Fruit fly (Drosophila melanogaster) whole organism, embryonic: Measurements from ENCODE around the gene CG42671.

Experiments used
- CG10274 ChIP-seq: fragments of 200-800 bp; sonication (Bioruptor generic); optimal IDR thresholded peaks from 3 replicates; lab custom pipeline; 2017; ENCODE audit warnings: missing biosample characterization, mild to moderate bottlenecking, missing genetic modification characterization
- CG10654 ChIP-seq: fragments of 200-800 bp; sonication (Bioruptor generic); optimal IDR thresholded peaks from 2 replicates; lab custom pipeline; 2016; ENCODE audit warnings: missing biosample characterization, missing genetic modification characterization
- CG1233 ChIP-seq: fragments of 200-800 bp; sonication (Bioruptor generic); optimal IDR thresholded peaks from 4 replicates; lab custom pipeline; 2018; ENCODE audit warnings: missing biosample characterization, mild to moderate bottlenecking, missing genetic modification characterization
- CG14014 ChIP-seq: fragments of 200-800 bp; sonication (Bioruptor generic); IDR thresholded peaks from 2 replicates; pipeline ENCODE4 v1.3.6; 2022; ENCODE audit warnings: missing biosample characterization, missing genetic modification characterization
- CG14667 ChIP-seq: fragments of 200-800 bp; sonication (Bioruptor generic); IDR thresholded peaks from 2 replicates; pipeline ENCODE4 v1.3.6; 2022; ENCODE audit warnings: missing biosample characterization, missing genetic modification characterization
- CG17568 ChIP-seq: fragments of 200-800 bp; sonication (Bioruptor generic); optimal IDR thresholded peaks from 2 replicates; lab custom pipeline; 2018; ENCODE audit warnings: missing biosample characterization, mild to moderate bottlenecking, missing genetic modification characterization, moderate library complexity
- CG3847 ChIP-seq: fragments of 200-800 bp; sonication (Bioruptor generic); IDR thresholded peaks from 2 replicates; pipeline ENCODE4 v1.3.6; 2022; ENCODE audit warnings: missing biosample characterization, missing genetic modification characterization
- CG4360 ChIP-seq: fragments of 200-800 bp; sonication (Bioruptor generic); IDR thresholded peaks from 2 replicates; pipeline ENCODE4 v1.3.6; 2022; ENCODE audit warnings: missing biosample characterization, missing genetic modification characterization
- CG43689 ChIP-seq: fragments of 200-800 bp; sonication (Bioruptor generic); IDR thresholded peaks from 2 replicates; pipeline ENCODE4 v1.3.6; 2022; ENCODE audit warnings: missing biosample characterization, missing genetic modification characterization
- CG4424 ChIP-seq: fragments of 200-800 bp; sonication (Bioruptor generic); optimal IDR thresholded peaks from 3 replicates; lab custom pipeline; 2016; ENCODE audit warnings: missing biosample characterization, missing genetic modification characterization
- CG4730 ChIP-seq: fragments of 200-800 bp; sonication (Bioruptor generic); IDR thresholded peaks from 2 replicates; pipeline ENCODE4 v1.3.6; 2022; ENCODE audit warnings: missing biosample characterization, missing genetic modification characterization
- CG6272 ChIP-seq: fragments of 200-800 bp; sonication (Bioruptor generic); IDR thresholded peaks from 2 replicates; pipeline ENCODE4 v1.3.6; 2022; ENCODE audit warnings: missing biosample characterization, missing genetic modification characterization
- CkIIα-i1 ChIP-seq: fragments of 200-800 bp; sonication (Bioruptor generic); IDR thresholded peaks from 2 replicates; pipeline ENCODE4 v1.3.6; 2022; ENCODE audit warnings: missing biosample characterization, missing genetic modification characterization
- Dek ChIP-seq: fragments of 200-800 bp; sonication (Bioruptor generic); optimal IDR thresholded peaks from 3 replicates; lab custom pipeline; 2019; ENCODE audit warnings: missing biosample characterization, mild to moderate bottlenecking, missing genetic modification characterization, moderate library complexity
- Dfd ChIP-seq, 2 experiments: fragments of >200 bp; optimal IDR thresholded peaks; 2 replicates each; lab custom pipeline; 2017; ENCODE audit warnings: missing biosample characterization in 2 of 2, missing genetic modification characterization in 2 of 2
- Elba2 ChIP-seq: fragments of 200-800 bp; sonication (Bioruptor generic); optimal IDR thresholded peaks from 3 replicates; lab custom pipeline; 2016; ENCODE audit warnings: missing biosample characterization, missing genetic modification characterization
- GATAe ChIP-seq: fragments of 200-800 bp; sonication (Bioruptor generic); conservative IDR thresholded peaks from 2 replicates; pipeline ENCODE4 v1.3.6; 2022; ENCODE audit warnings: missing biosample characterization, missing genetic modification characterization
- HLH54F ChIP-seq: fragments of 200-800 bp; sonication (Bioruptor generic); optimal IDR thresholded peaks from 3 replicates; lab custom pipeline; 2016; ENCODE audit warnings: missing biosample characterization, missing genetic modification characterization
- Hmx ChIP-seq: fragments of 200-800 bp; sonication (Bioruptor generic); optimal IDR thresholded peaks from 2 replicates; lab custom pipeline; 2016; ENCODE audit warnings: missing biosample characterization, missing genetic modification characterization
- NC2β ChIP-seq: fragments of 200-800 bp; sonication (Bioruptor generic); optimal IDR thresholded peaks from 2 replicates; lab custom pipeline; 2016; ENCODE audit warnings: missing biosample characterization, missing genetic modification characterization
- Optix ChIP-seq: fragments of 200-800 bp; sonication (Bioruptor generic); IDR thresholded peaks from 3 replicates; pipeline ENCODE4 v1.3.6; 2022; ENCODE audit warnings: missing biosample characterization, missing genetic modification characterization
- Pdp1 ChIP-seq, 2 experiments: fragments of 200-800 bp; sonication (Bioruptor generic); optimal IDR thresholded peaks; 3 replicates each; lab custom pipeline; 2016; ENCODE audit warnings: missing biosample characterization in 2 of 2, missing genetic modification characterization in 2 of 2, mild to moderate bottlenecking in 1 of 2, moderate library complexity in 1 of 2
- Poxn ChIP-seq: fragments of 200-800 bp; sonication (Bioruptor generic); IDR thresholded peaks from 2 replicates; pipeline ENCODE4 v1.3.6; 2022; ENCODE audit warnings: missing biosample characterization, missing genetic modification characterization
- TFAM ChIP-seq: fragments of 200-800 bp; sonication (Bioruptor generic); optimal IDR thresholded peaks from 2 replicates; lab custom pipeline; 2017; ENCODE audit warnings: missing biosample characterization, missing genetic modification characterization, inconsistent platforms
- Trl ChIP-seq, 3 experiments: fragments of >200 bp in 2 of 3; fragments of 200-800 bp in 1 of 3; sonication (Bioruptor generic) in 1 of 3; optimal IDR thresholded peaks; 2 replicates in 1 of 3; 3 replicates in 2 of 3; lab custom pipeline; 2016 to 2017; ENCODE audit warnings: missing biosample characterization in 1 of 3, missing genetic modification characterization in 1 of 3
- YL-1 ChIP-seq: fragments of 200-800 bp; sonication (Bioruptor generic); optimal IDR thresholded peaks from 3 replicates; lab custom pipeline; 2017; ENCODE audit warnings: missing biosample characterization, mild to moderate bottlenecking, missing genetic modification characterization
- abd-A ChIP-seq: fragments of 200-800 bp; sonication (Bioruptor generic); optimal IDR thresholded peaks from 3 replicates; lab custom pipeline; 2019; ENCODE audit warnings: missing biosample characterization, mild to moderate bottlenecking, missing genetic modification characterization, moderate library complexity
- ac ChIP-seq: fragments of 200-800 bp; sonication (Bioruptor generic); optimal IDR thresholded peaks from 3 replicates; lab custom pipeline; 2017; ENCODE audit warnings: missing biosample characterization, mild to moderate bottlenecking, missing genetic modification characterization
- aop ChIP-seq: fragments of 200-800 bp; sonication (Bioruptor generic); IDR thresholded peaks from 2 replicates; pipeline ENCODE4 v1.3.6; 2022; ENCODE audit warnings: missing biosample characterization, missing genetic modification characterization
- ato ChIP-seq: fragments of 200-800 bp; sonication (Bioruptor generic); IDR thresholded peaks from 2 replicates; pipeline ENCODE4 v1.3.6; 2022; ENCODE audit warnings: missing biosample characterization, missing genetic modification characterization; ENCODE audit not compliant: partially characterized antibody
- bsh ChIP-seq, 2 experiments: fragments of 200-800 bp; sonication (Bioruptor generic); optimal IDR thresholded peaks; 2 replicates each; lab custom pipeline; 2017 to 2018; ENCODE audit warnings: mild to moderate bottlenecking in 2 of 2, missing biosample characterization in 2 of 2, missing genetic modification characterization in 2 of 2, moderate library complexity in 1 of 2
- cato ChIP-seq: fragments of 200-800 bp; sonication (Bioruptor generic); optimal IDR thresholded peaks from 2 replicates; lab custom pipeline; 2016; ENCODE audit warnings: missing biosample characterization, missing genetic modification characterization, borderline replicate concordance
- cwo ChIP-seq: fragments of 200-800 bp; sonication (Bioruptor generic); optimal IDR thresholded peaks from 3 replicates; lab custom pipeline; 2017; ENCODE audit warnings: missing biosample characterization, missing genetic modification characterization, mild to moderate bottlenecking, moderate library complexity, missing genetic modification reagents
- dm ChIP-seq: fragments of 200-800 bp; sonication (Bioruptor generic); optimal IDR thresholded peaks from 3 replicates; lab custom pipeline; 2016; ENCODE audit warnings: missing biosample characterization, missing genetic modification characterization
- dpn ChIP-seq, 2 experiments: fragments of 200-800 bp; sonication (Bioruptor generic); optimal IDR thresholded peaks; 3 replicates each; lab custom pipeline; 2016; ENCODE audit warnings: missing biosample characterization in 2 of 2, missing genetic modification characterization in 2 of 2
- eve ChIP-seq, 2 experiments: fragments of >200 bp; optimal IDR thresholded peaks; 2 replicates each; lab custom pipeline; 2017; ENCODE audit warnings: missing biosample characterization in 2 of 2, missing genetic modification characterization in 2 of 2
- exex ChIP-seq: fragments of 200-800 bp; sonication (Bioruptor generic); optimal IDR thresholded peaks from 4 replicates; lab custom pipeline; 2018; ENCODE audit warnings: missing biosample characterization, mild to moderate bottlenecking, missing genetic modification characterization, moderate library complexity
- eyg ChIP-seq: fragments of 200-800 bp; sonication (Bioruptor generic); optimal IDR thresholded peaks from 3 replicates; lab custom pipeline; 2016; ENCODE audit warnings: missing biosample characterization, missing genetic modification characterization
- fu2 ChIP-seq: fragments of 200-800 bp; sonication (Bioruptor generic); optimal IDR thresholded peaks from 2 replicates; lab custom pipeline; 2016; ENCODE audit warnings: missing biosample characterization, missing genetic modification characterization
- gsb ChIP-seq: fragments of 200-800 bp; sonication (Bioruptor generic); IDR thresholded peaks from 2 replicates; pipeline ENCODE4 v1.3.6; 2022; ENCODE audit warnings: missing biosample characterization, missing genetic modification characterization
- gt ChIP-seq: fragments of 200-800 bp; sonication (Bioruptor generic); IDR thresholded peaks from 2 replicates; pipeline ENCODE4 v1.3.6; 2022; ENCODE audit warnings: missing biosample characterization, missing genetic modification characterization
- hth ChIP-seq: fragments of >200 bp; optimal IDR thresholded peaks from 2 replicates; lab custom pipeline; 2017; ENCODE audit warnings: inconsistent platforms
- lab ChIP-seq: fragments of 200-800 bp; sonication (Bioruptor generic); optimal IDR thresholded peaks from 3 replicates; lab custom pipeline; 2017; ENCODE audit warnings: missing biosample characterization, missing genetic modification characterization, mild to moderate bottlenecking, moderate library complexity, missing genetic modification reagents
- pb ChIP-seq: fragments of 200-800 bp; sonication (Bioruptor generic); optimal IDR thresholded peaks from 3 replicates; lab custom pipeline; 2016; ENCODE audit warnings: missing biosample characterization, missing genetic modification characterization
- peb ChIP-seq: fragments of 200-800 bp; sonication (Bioruptor generic); IDR thresholded peaks from 2 replicates; pipeline ENCODE4 v1.3.6; 2022; ENCODE audit warnings: missing biosample characterization, missing genetic modification characterization
- pita ChIP-seq: fragments of 200-800 bp; sonication (Bioruptor generic); optimal IDR thresholded peaks from 2 replicates; lab custom pipeline; 2017; ENCODE audit warnings: missing biosample characterization, mild to moderate bottlenecking, missing genetic modification characterization
- pzg ChIP-seq: fragments of 200-800 bp; sonication (Bioruptor generic); optimal IDR thresholded peaks from 3 replicates; lab custom pipeline; 2018; ENCODE audit warnings: missing biosample characterization, mild to moderate bottlenecking, missing genetic modification characterization, moderate library complexity
- schlank ChIP-seq: fragments of 200-800 bp; sonication (Bioruptor generic); optimal IDR thresholded peaks from 2 replicates; lab custom pipeline; 2018; ENCODE audit warnings: missing biosample characterization, mild to moderate bottlenecking, missing genetic modification characterization
- sens ChIP-seq: fragments of 200-800 bp; sonication (Bioruptor generic); peaks from one replicate; lab custom pipeline; 2016; ENCODE audit warnings: missing biosample characterization, missing genetic modification characterization
- sob ChIP-seq: fragments of 200-800 bp; sonication (Bioruptor generic); IDR thresholded peaks from 2 replicates; pipeline ENCODE4 v1.3.6; 2022; ENCODE audit warnings: missing biosample characterization, missing genetic modification characterization

CG42671 gene

dm6 chr3L:11196860-11197259 lies 17.4 kb upstream of the CG42671 start (continued):
- TF ChIP-seq HLH54F (no peak), pb (GFP tag; lab: Kevin White, UChicago) (no peak), CkIIα-i1 (GFP tag; lab: Robert Waterston, UW) (no peak), Poxn (no peak), Dfd (GFP tag; optimal IDR thresholded peaks at IDR 0.05; lab: Kevin White, UChicago) (peak in 1 of 2 experiments; percentile 6), fu2 (no peak), dpn (GFP tag; optimal IDR thresholded peaks at IDR 0.05; lab: Kevin White, UChicago) (no peak), CG14667 (GFP tag; lab: Robert Waterston, UW) (no peak), sens (GFP tag; lab: Kevin White, UChicago) (peak; percentile 47), CG3847 (GFP tag; lab: Robert Waterston, UW) (no peak), Elba2 (no peak), CG4360 (GFP tag; lab: Robert Waterston, UW) (peak; percentile 4; the same call in 1 of the 2 replicates), CG4424 (GFP tag; lab: Kevin White, UChicago) (no peak), aop (GFP tag; lab: Robert Waterston, UW) (no peak), lab (GFP tag; lab: Kevin White, UChicago) (no peak), schlank (no peak), Trl (optimal IDR thresholded peaks at IDR 0.05; lab: Kevin White, UChicago) (peak; percentile 27 to 68), Trl (GFP tag; optimal IDR thresholded peaks at IDR 0.05; lab: Kevin White, UChicago) (no peak), Hmx (no peak), CG10274 (GFP tag; lab: Kevin White, UChicago) (no peak)

DNA sequence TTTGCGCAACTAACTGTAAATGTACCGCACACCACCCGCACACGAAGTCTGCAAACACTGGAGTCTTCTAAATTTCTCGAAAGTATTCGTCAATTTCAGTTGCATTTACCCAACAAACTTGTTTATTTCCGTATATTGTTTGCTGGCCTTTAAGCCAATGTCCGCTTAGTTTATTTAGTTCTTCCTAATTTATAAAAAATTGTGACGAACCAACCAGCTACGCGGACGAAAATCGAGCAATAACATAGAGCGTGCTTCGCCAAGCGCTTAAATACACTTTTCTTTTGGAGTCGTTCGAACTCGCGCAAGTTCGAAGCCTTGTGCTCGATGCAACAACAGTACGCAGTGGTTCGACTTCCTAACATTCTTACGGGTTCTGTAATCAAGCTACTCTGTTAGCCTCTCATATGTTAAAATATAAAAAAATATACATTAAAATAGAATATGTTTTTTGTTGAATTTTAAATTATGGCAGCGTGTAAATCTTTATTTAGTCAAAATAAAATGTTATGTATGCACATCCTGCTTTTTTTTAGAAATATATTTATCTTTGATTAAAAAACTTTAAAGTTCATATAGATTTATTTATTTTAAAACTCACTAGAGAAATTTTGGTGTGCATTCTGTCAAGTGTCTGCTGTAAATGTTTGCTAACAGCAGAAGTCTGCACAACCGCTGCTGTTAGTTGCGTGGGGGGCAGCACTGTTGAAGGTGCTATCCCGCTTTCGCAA lies 16.8 kb upstream of the CG42671 start, which contains the start of gene GlcAT-P:
TSS of gene GlcAT-P (minus strand) at position 246 of the 731 bp plus-strand sequence.
- TF ChIP-seq eyg (no peak), CG4730 (no peak), gsb (GFP tag; lab: Robert Waterston, UW) (no peak), Optix (GFP tag; lab: Robert Waterston, UW) (no peak), Dek (tag; lab: Kevin White, UChicago) (peak; percentile 73), hth (lab: Kevin White, UChicago) (no peak), dm (GFP tag; lab: Kevin White, UChicago) (no peak), NC2β (no peak), pzg (GFP tag; lab: Kevin White, UChicago) (no peak), YL-1 (GFP tag; lab: Kevin White, UChicago) (peak; percentile 13), Pdp1 (GFP tag; optimal IDR thresholded peaks at IDR 0.05; lab: Kevin White, UChicago) (no peak), exex (tag; lab: Kevin White, UChicago) (no peak), CG14014 (GFP tag; lab: Robert Waterston, UW) (peak; percentile 76), cato (no peak), cwo (GFP tag; lab: Kevin White, UChicago) (peak; percentile 61), CG43689 (peak; percentile 9; the same call in 1 of the 2 replicates), TFAM (GFP tag; lab: Kevin White, UChicago) (no peak), eve (GFP tag; optimal IDR thresholded peaks at IDR 0.05; lab: Kevin White, UChicago) (peak in 1 of 2 experiments; percentile 2), bsh (GFP tag; optimal IDR thresholded peaks at IDR 0.05; lab: Kevin White, UChicago) (peak in 1 of 2 experiments; percentile 78), GATAe (no peak), CG6272 (peak; percentile 28; the same call in 1 of the 2 replicates), sob (peak; percentile 76), CG1233 (GFP tag; lab: Kevin White, UChicago) (peak; percentile 61), pita (no peak), ato (GFP tag; lab: Robert Waterston, UW) (no peak), ac (no peak), peb (GFP tag; lab: Robert Waterston, UW) (no peak; the same call in 1 of the 2 replicates), CG17568 (GFP tag; lab: Kevin White, UChicago) (no peak), gt (GFP tag; lab: Robert Waterston, UW) (no peak), abd-A (tag; lab: Kevin White, UChicago) (no peak), CG10654 (GFP tag; lab: Kevin White, UChicago) (no peak)
